Fruit fly (Drosophila melanogaster): ENCODE measurements around the gene CG13251.

The CG13251 gene

dm6 chr3L:20673870-20674269, 36.9 kb downstream of the CG13251 start (continued):
- TF ChIP-seq CG10462 (GFP tag; optimal IDR thresholded peaks at IDR 0.05) = no peak
- TF ChIP-seq so (GFP tag; IDR thresholded peaks at IDR 0.05) = no peak
- TF ChIP-seq p53 (GFP tag; optimal IDR thresholded peaks at IDR 0.05) = no peak
- no peak for TF ChIP-seq CG6683 (GFP tag; optimal IDR thresholded peaks at IDR 0.05)
- peak; percentile 60; the same call in 1 of the 3 replicates for TF ChIP-seq CG6175 (GFP tag; IDR thresholded peaks at IDR 0.05)
- peak; percentile 78 for TF ChIP-seq CG13894 (tag; optimal IDR thresholded peaks at IDR 0.05)
- peak; percentile 46; the same call in 1 of the 4 replicates for TF ChIP-seq chinmo (GFP tag; IDR thresholded peaks at IDR 0.05; ENCODE audit: partially characterized antibody)
- TF ChIP-seq vvl (GFP tag; IDR thresholded peaks at IDR 0.05) = peak; percentile 63
- peak; percentile 46 for TF ChIP-seq kni (GFP tag; optimal IDR thresholded peaks at IDR 0.05)
- peak in 1 of 2 experiments; percentile 17 for TF ChIP-seq Hr78 (GFP tag; optimal IDR thresholded peaks at IDR 0.05)
- no peak for TF ChIP-seq Fer1 (GFP tag; optimal IDR thresholded peaks at IDR 0.05)
- peak; percentile 2 for TF ChIP-seq CG12769 (tag; optimal IDR thresholded peaks at IDR 0.05)
- no peak for TF ChIP-seq CG10959 (GFP tag; IDR thresholded peaks at IDR 0.05)
- peak; percentile 82 for TF ChIP-seq z (GFP tag; IDR thresholded peaks at IDR 0.05)
- no peak for TF ChIP-seq Spps (tag; optimal IDR thresholded peaks at IDR 0.05)
- TF ChIP-seq emc (GFP tag; optimal IDR thresholded peaks at IDR 0.05) = no peak
- TF ChIP-seq inv (GFP tag; IDR thresholded peaks at IDR 0.05; ENCODE audit: partially characterized antibody) = no peak
- TF ChIP-seq Side (GFP tag; optimal IDR thresholded peaks at IDR 0.05) = no peak
- no peak for TF ChIP-seq CG10147 (GFP tag; optimal IDR thresholded peaks at IDR 0.05)
- TF ChIP-seq CG3163 (GFP tag; optimal IDR thresholded peaks at IDR 0.05) = no peak
- no peak for TF ChIP-seq CG17385 (GFP tag; optimal IDR thresholded peaks at IDR 0.05)

dm6 chr3L:20676468-20676867, 39.5 kb downstream of the CG13251 start:
- no peak for TF ChIP-seq pho (GFP tag; optimal IDR thresholded peaks at IDR 0.05)
- no peak for TF ChIP-seq trh (GFP tag; optimal IDR thresholded peaks at IDR 0.05)
- TF ChIP-seq Ets65A (GFP tag) = peak; percentile 10

dm6 chr3L:20685079-20685478, 48.1 kb downstream of the CG13251 start:
- TF ChIP-seq CG10654 (GFP tag; optimal IDR thresholded peaks at IDR 0.05) (no peak), CG10979 (tag; optimal IDR thresholded peaks at IDR 0.05) (peak; percentile 31), Bgb (GFP tag; IDR thresholded peaks at IDR 0.05; ENCODE audit: partially characterized antibody) (no peak), CG2712 (tag; optimal IDR thresholded peaks at IDR 0.05) (peak; percentile 30), lilli (GFP tag; optimal IDR thresholded peaks at IDR 0.05) (no peak), peb (GFP tag; IDR thresholded peaks at IDR 0.05) (no peak), Fer3 (tag; optimal IDR thresholded peaks at IDR 0.05) (no peak), CG9727 (GFP tag; optimal IDR thresholded peaks at IDR 0.05) (peak; percentile 15), gem (tag; optimal IDR thresholded peaks at IDR 0.05) (peak; percentile 19), sens (GFP tag) (peak; percentile 66), Xrp1 (GFP tag; IDR thresholded peaks at IDR 0.05) (peak; percentile 41; the same call in 1 of the 2 replicates), CG1024 (GFP tag; IDR thresholded peaks at IDR 0.05) (no peak), kni (GFP tag; optimal IDR thresholded peaks at IDR 0.05) (peak; percentile 8), zfh1 (GFP tag; IDR thresholded peaks at IDR 0.05) (0 out of 3 replicates have a peak, but pooled peaks have one; percentile 17), CG17802 (tag; optimal IDR thresholded peaks at IDR 0.05) (no peak), shn (GFP tag; optimal IDR thresholded peaks at IDR 0.05) (no peak), CG30403 (GFP tag; optimal IDR thresholded peaks at IDR 0.05) (no peak), otp (GFP tag; IDR thresholded peaks at IDR 0.05) (no peak), CG1603 (tag; optimal IDR thresholded peaks at IDR 0.05) (peak; percentile 19), lola (GFP tag; optimal IDR thresholded peaks at IDR 0.05) (peak in 1 of 3 experiments; percentile 38), CG12299 (tag; optimal IDR thresholded peaks at IDR 0.05) (no peak), CG11560 (tag; IDR thresholded peaks at IDR 0.05) (no peak), CG4424 (GFP tag; optimal IDR thresholded peaks at IDR 0.05) (no peak), CG17829 (tag; optimal IDR thresholded peaks at IDR 0.05) (peak; percentile 30), CG15696 (tag; optimal IDR thresholded peaks at IDR 0.05) (peak; percentile 7), CG17568 (GFP tag; optimal IDR thresholded peaks at IDR 0.05) (no peak)
